Fruit fly (Drosophila melanogaster) whole organism, adult: ENCODE data around the gene cyr.

Experiments
- CG11617 ChIP-seq: fragments of 200-800 bp; sonication (Bioruptor generic); optimal IDR thresholded peaks from 2 replicates; lab custom pipeline; 2017; ENCODE audit warnings: mild to moderate bottlenecking, missing biosample characterization, missing genetic modification reagents, missing genetic modification characterization
- CG12768 ChIP-seq: fragments of 200-800 bp; sonication (Bioruptor generic); optimal IDR thresholded peaks from 2 replicates; lab custom pipeline; 2017; ENCODE audit warnings: missing biosample characterization, missing genetic modification characterization, mild to moderate bottlenecking, moderate library complexity, missing genetic modification reagents
- CG14711 ChIP-seq: fragments of 200-800 bp; sonication (Bioruptor generic); optimal IDR thresholded peaks from 2 replicates; lab custom pipeline; 2018; ENCODE audit warnings: missing biosample characterization, mild to moderate bottlenecking, missing genetic modification characterization, moderate library complexity
- CG1620 ChIP-seq: fragments of 200-800 bp; sonication (Bioruptor generic); optimal IDR thresholded peaks from 2 replicates; lab custom pipeline; 2016; ENCODE audit warnings: missing biosample characterization, missing genetic modification characterization
- CG33017 ChIP-seq: fragments of 200-800 bp; sonication (Bioruptor generic); optimal IDR thresholded peaks from 2 replicates; lab custom pipeline; 2018; ENCODE audit warnings: missing biosample characterization, mild to moderate bottlenecking, missing genetic modification characterization, moderate library complexity
- CG5204 ChIP-seq: fragments of 200-800 bp; sonication (Bioruptor generic); optimal IDR thresholded peaks from 2 replicates; lab custom pipeline; 2016; ENCODE audit warnings: missing biosample characterization, missing genetic modification characterization
- CG7045 ChIP-seq: fragments of 200-800 bp; sonication (Bioruptor generic); optimal IDR thresholded peaks from 2 replicates; lab custom pipeline; 2017; ENCODE audit warnings: missing biosample characterization, mild to moderate bottlenecking, missing genetic modification characterization
- CG7101 ChIP-seq: fragments of 200-800 bp; sonication (Bioruptor generic); optimal IDR thresholded peaks from 2 replicates; lab custom pipeline; 2018; ENCODE audit warnings: missing biosample characterization, mild to moderate bottlenecking, missing genetic modification characterization, moderate library complexity
- Clk ChIP-seq: fragments of 200-800 bp; sonication (Bioruptor generic); optimal IDR thresholded peaks from 2 replicates; lab custom pipeline; 2017; ENCODE audit warnings: missing biosample characterization, missing genetic modification characterization
- Crg-1 ChIP-seq: fragments of 200-800 bp; sonication (Bioruptor generic); optimal IDR thresholded peaks from 2 replicates; lab custom pipeline; 2016; ENCODE audit warnings: missing biosample characterization, missing genetic modification characterization
- Mnt ChIP-seq: fragments of 200-800 bp; sonication (Bioruptor generic); optimal IDR thresholded peaks from 2 replicates; lab custom pipeline; 2016; ENCODE audit warnings: missing biosample characterization, mild to moderate bottlenecking, missing genetic modification characterization
- bab1 ChIP-seq: fragments of 200-800 bp; sonication (Bioruptor generic); optimal IDR thresholded peaks from 3 replicates; lab custom pipeline; 2019; ENCODE audit warnings: missing biosample characterization, mild to moderate bottlenecking, missing genetic modification characterization, moderate library complexity
- cic ChIP-seq: fragments of 200-800 bp; sonication (Bioruptor generic); optimal IDR thresholded peaks from 2 replicates; lab custom pipeline; 2017; ENCODE audit warnings: missing biosample characterization, mild to moderate bottlenecking, missing genetic modification characterization, moderate library complexity
- cnc ChIP-seq, 2 experiments: fragments of >200 bp; optimal IDR thresholded peaks; 2 replicates each; lab custom pipeline; 2017
- ovo ChIP-seq: fragments of 200-800 bp; sonication (Bioruptor generic); optimal IDR thresholded peaks from 2 replicates; lab custom pipeline; 2016; ENCODE audit warnings: missing biosample characterization, missing genetic modification characterization
- pad ChIP-seq: fragments of 200-800 bp; sonication (Bioruptor generic); optimal IDR thresholded peaks from 3 replicates; lab custom pipeline; 2017; ENCODE audit warnings: missing biosample characterization, missing genetic modification characterization, mild to moderate bottlenecking, moderate library complexity, missing genetic modification reagents
- tj ChIP-seq: fragments of 200-800 bp; sonication (Bioruptor generic); optimal IDR thresholded peaks from 3 replicates; lab custom pipeline; 2017; ENCODE audit warnings: missing biosample characterization, mild to moderate bottlenecking, missing genetic modification characterization, moderate library complexity
- toe ChIP-seq: fragments of 200-800 bp; sonication (Bioruptor generic); optimal IDR thresholded peaks from 2 replicates; lab custom pipeline; 2016; ENCODE audit warnings: missing biosample characterization, missing genetic modification characterization

Gene cyr

DNA sequence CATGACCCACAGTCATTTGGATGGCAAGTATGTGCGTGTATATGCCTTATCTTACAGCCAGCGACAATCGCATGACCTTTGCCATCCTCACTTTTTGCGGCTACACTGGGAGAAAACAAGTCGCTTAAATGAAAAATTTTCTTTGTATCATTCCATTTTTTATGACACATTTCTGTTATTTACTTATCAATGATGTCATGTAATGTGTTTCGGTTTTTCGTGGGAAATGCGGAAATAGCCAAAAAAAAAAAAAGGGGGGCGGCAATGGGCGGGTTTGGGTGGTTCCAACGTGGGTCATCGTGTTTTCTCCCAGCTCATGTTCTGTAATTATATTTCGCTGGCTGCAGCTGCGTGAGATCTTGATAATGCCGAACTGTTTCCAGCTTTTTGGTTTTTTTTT, 55.3 kb downstream of the cyr start:
- TF ChIP-seq tj (GFP tag; lab: Kevin White, UChicago) (no peak), CG5204 (no peak), pad (no peak), CG12768 (GFP tag; lab: Kevin White, UChicago) (no peak), CG1620 (GFP tag; lab: Kevin White, UChicago) (no peak), Clk (no peak), ovo (no peak), bab1 (GFP tag; lab: Kevin White, UChicago) (no peak), Crg-1 (GFP tag; lab: Kevin White, UChicago) (no peak), toe (GFP tag; lab: Kevin White, UChicago) (no peak), CG7101 (no peak), cic (GFP tag; lab: Kevin White, UChicago) (no peak), CG14711 (no peak), CG11617 (no peak), CG7045 (GFP tag; lab: Kevin White, UChicago) (no peak), CG33017 (tag; lab: Kevin White, UChicago) (no peak)

DNA sequence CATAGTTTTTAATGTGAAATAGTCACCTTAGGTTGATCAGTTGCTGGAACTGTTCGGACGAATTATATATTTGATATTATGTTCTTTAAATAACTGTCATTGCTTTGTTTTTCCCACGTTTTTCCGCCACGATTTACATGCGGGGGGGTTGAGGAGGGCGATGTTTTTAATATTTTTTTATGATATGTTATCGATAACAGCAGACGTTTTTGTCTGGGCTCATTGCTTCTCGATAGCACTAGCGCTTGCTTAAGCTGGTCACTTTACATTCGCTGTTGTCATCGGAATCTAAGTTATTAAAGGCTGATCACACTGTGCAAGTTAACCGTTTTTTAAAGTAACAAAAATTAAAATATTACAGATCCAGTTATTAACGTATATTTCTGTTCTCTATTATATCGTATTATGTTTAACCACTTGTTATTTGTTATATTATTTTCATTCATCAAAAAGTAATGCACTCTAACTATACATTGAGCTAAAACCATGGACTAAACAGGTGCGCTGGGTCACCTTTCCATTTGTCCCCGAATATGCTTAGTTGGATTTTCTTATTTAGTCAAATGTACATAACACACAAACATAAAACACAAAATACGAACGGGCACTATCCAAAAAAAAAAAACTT, 60.1 kb downstream of the cyr start, which contains the start of the genes Upf2 and CG1571:
TSS of gene Upf2 (minus strand) at position 167 of the 628 bp plus-strand sequence.
TSS of gene CG1571 (plus strand) at position 578 of the 628 bp plus-strand sequence.
- TF ChIP-seq CG33017 (tag; lab: Kevin White, UChicago) (no peak), CG7101 (peak; percentile 31), ovo (no peak), pad (no peak), CG12768 (GFP tag; lab: Kevin White, UChicago) (no peak), Crg-1 (GFP tag; lab: Kevin White, UChicago) (no peak), Mnt (GFP tag; lab: Kevin White, UChicago) (peak; percentile 70), CG5204 (no peak), bab1 (GFP tag; lab: Kevin White, UChicago) (peak; percentile 77), cic (GFP tag; lab: Kevin White, UChicago) (no peak), CG14711 (peak; percentile 12), cnc (optimal IDR thresholded peaks at IDR 0.05; lab: Kevin White, UChicago) (no peak)
